In the genomic region with DNA sequence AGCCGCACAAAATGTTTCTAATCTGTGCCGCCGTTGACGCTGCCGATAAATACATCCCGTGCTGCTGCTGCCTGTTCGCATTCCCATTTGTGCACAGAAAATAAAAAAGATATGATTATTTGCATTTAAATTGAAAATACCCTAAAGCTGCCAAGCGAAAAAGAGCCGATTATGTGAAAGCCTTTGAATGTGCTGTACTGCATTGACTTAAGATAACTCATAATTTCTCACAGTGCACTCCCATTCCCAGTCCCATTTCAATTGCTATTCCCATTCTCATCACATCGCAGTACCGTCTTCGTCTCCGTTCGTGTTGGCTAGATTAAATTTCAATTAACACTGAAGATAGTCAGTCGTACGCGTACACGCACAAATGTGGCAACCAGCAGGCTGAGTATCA, we compare ENCODE assay signal across 1 fruit fly cellular context.
TF ChIP-seq lines count a peak whose summit lies in the region.

No protein-coding gene starts in this region.

TF ChIP-seq in whole organism, embryonic, 481 proteins besides CTCF, POLR2A, EP300 and RAD21 (continued from another document and continues in another):
- TF ChIP-seq CG11723 (GFP tag; optimal IDR thresholded peaks at IDR 0.05; lab: Kevin White, UChicago) (peak; percentile 12), CG1647 (GFP tag; optimal IDR thresholded peaks at IDR 0.05; lab: Kevin White, UChicago) (peak; percentile 53), CG15696 (tag; optimal IDR thresholded peaks at IDR 0.05; lab: Kevin White, UChicago) (no peak), CG17612 (GFP tag; IDR thresholded peaks at IDR 0.05; lab: Robert Waterston, UW) (no peak), CG43689 (GFP tag; IDR thresholded peaks at IDR 0.05; lab: Robert Waterston, UW) (no peak), H2.0 (GFP tag; IDR thresholded peaks at IDR 0.05; lab: Robert Waterston, UW) (peak; percentile 71), fd102C (GFP tag; optimal IDR thresholded peaks at IDR 0.05; lab: Kevin White, UChicago) (no peak), lilli (GFP tag; optimal IDR thresholded peaks at IDR 0.05; lab: Kevin White, UChicago) (peak; percentile 57), CG4360 (GFP tag; IDR thresholded peaks at IDR 0.05; lab: Robert Waterston, UW) (no peak), ken (GFP tag; IDR thresholded peaks at IDR 0.05; lab: Robert Waterston, UW) (peak; percentile 66), chinmo (GFP tag; IDR thresholded peaks at IDR 0.05; lab: Robert Waterston, UW; ENCODE audit: partially characterized antibody) (no peak), CG17186 (GFP tag; optimal IDR thresholded peaks at IDR 0.05; lab: Kevin White, UChicago) (no peak), crc (GFP tag; optimal IDR thresholded peaks at IDR 0.05; lab: Kevin White, UChicago) (no peak), grau (tag; optimal IDR thresholded peaks at IDR 0.05; lab: Kevin White, UChicago) (peak; percentile 21), ro (GFP tag; IDR thresholded peaks at IDR 0.05; lab: Robert Waterston, UW) (no peak), CG4820 (GFP tag; optimal IDR thresholded peaks at IDR 0.05; lab: Kevin White, UChicago) (peak; percentile 48), nau (GFP tag; optimal IDR thresholded peaks at IDR 0.05; lab: Kevin White, UChicago) (peak; percentile 15), nmo (GFP tag; optimal IDR thresholded peaks at IDR 0.05; lab: Kevin White, UChicago) (peak; percentile 56), CG11695 (GFP tag; IDR thresholded peaks at IDR 0.05; lab: Robert Waterston, UW) (peak; percentile 35; the same call in 1 of the 3 replicates), ham (GFP tag; IDR thresholded peaks at IDR 0.05; lab: Robert Waterston, UW) (no peak), croc (GFP tag; conservative IDR thresholded peaks at IDR 0.05; lab: Robert Waterston, UW) (peak; percentile 41; the same call in 2 of the 3 replicates), H15 (GFP tag; IDR thresholded peaks at IDR 0.05; lab: Robert Waterston, UW) (peak; percentile 52; the same call in 1 of the 3 replicates), kni (GFP tag; optimal IDR thresholded peaks at IDR 0.05; lab: Kevin White, UChicago) (no peak), CG2129 (GFP tag; IDR thresholded peaks at IDR 0.05; lab: Robert Waterston, UW; ENCODE audit: partially characterized antibody) (no peak), Dip2 (GFP tag; IDR thresholded peaks at IDR 0.05; lab: Robert Waterston, UW) (no peak), CG6854 (GFP tag; optimal IDR thresholded peaks at IDR 0.05; lab: Kevin White, UChicago) (no peak), Asciz (GFP tag; optimal IDR thresholded peaks at IDR 0.05; lab: Kevin White, UChicago) (peak; percentile 30), Hsf (GFP tag; optimal IDR thresholded peaks at IDR 0.05; lab: Kevin White, UChicago) (peak; percentile 52), CG11093 (GFP tag; IDR thresholded peaks at IDR 0.05; lab: Robert Waterston, UW) (no peak), CG5180 (GFP tag; optimal IDR thresholded peaks at IDR 0.05; lab: Kevin White, UChicago) (peak; percentile 5), CG12236 (GFP tag; optimal IDR thresholded peaks at IDR 0.05; lab: Kevin White, UChicago) (peak; percentile 13), CG17829 (tag; optimal IDR thresholded peaks at IDR 0.05; lab: Kevin White, UChicago) (peak; percentile 32), Awh (GFP tag; IDR thresholded peaks at IDR 0.05; lab: Robert Waterston, UW) (no peak), CG4707 (GFP tag; optimal IDR thresholded peaks at IDR 0.05; lab: Kevin White, UChicago) (no peak), CG34422 (GFP tag; IDR thresholded peaks at IDR 0.05; lab: Robert Waterston, UW) (peak; percentile 63; the same call in 1 of the 3 replicates), CG9932 (GFP tag; IDR thresholded peaks at IDR 0.05; lab: Robert Waterston, UW) (peak; percentile 66), CG8924 (tag; optimal IDR thresholded peaks at IDR 0.05; lab: Kevin White, UChicago) (peak; percentile 33), CG10366 (GFP tag; IDR thresholded peaks at IDR 0.05; lab: Robert Waterston, UW) (peak; percentile 63), ab (GFP tag; optimal IDR thresholded peaks at IDR 0.05; lab: Kevin White, UChicago) (no peak), CG9609 (GFP tag; optimal IDR thresholded peaks at IDR 0.05; lab: Kevin White, UChicago) (peak; percentile 42), mam (GFP tag; optimal IDR thresholded peaks at IDR 0.05; lab: Kevin White, UChicago) (peak; percentile 49), ATbp (GFP tag; optimal IDR thresholded peaks at IDR 0.05; lab: Kevin White, UChicago) (peak; percentile 40), CG18476 (GFP tag; optimal IDR thresholded peaks at IDR 0.05; lab: Kevin White, UChicago) (no peak), danr (GFP tag; IDR thresholded peaks at IDR 0.05; lab: Robert Waterston, UW) (no peak), CG4617 (GFP tag; optimal IDR thresholded peaks at IDR 0.05; lab: Kevin White, UChicago; ENCODE audit: borderline replicate concordance) (no peak), abd-A (tag; optimal IDR thresholded peaks at IDR 0.05; lab: Kevin White, UChicago) (no peak), MESR4 (GFP tag; optimal IDR thresholded peaks at IDR 0.05; lab: Kevin White, UChicago) (no peak), ttk (GFP tag; IDR thresholded peaks at IDR 0.05; lab: Robert Waterston, UW) (peak; percentile 51; the same call in 1 of the 2 replicates), B-H2 (GFP tag; optimal IDR thresholded peaks at IDR 0.05; lab: Kevin White, UChicago) (no peak), luna (GFP tag; optimal IDR thresholded peaks at IDR 0.05; lab: Kevin White, UChicago) (no peak), Chrac-16 (GFP tag; optimal IDR thresholded peaks at IDR 0.05; lab: Kevin White, UChicago) (peak; percentile 39), Atf3 (GFP tag; optimal IDR thresholded peaks at IDR 0.05; lab: Kevin White, UChicago) (no peak), CG18011 (GFP tag; optimal IDR thresholded peaks at IDR 0.05; lab: Kevin White, UChicago) (no peak), bowl (GFP tag; IDR thresholded peaks at IDR 0.05; lab: Robert Waterston, UW) (peak; percentile 29; the same call in 1 of the 2 replicates), CG31388 (GFP tag; optimal IDR thresholded peaks at IDR 0.05; lab: Kevin White, UChicago) (no peak), tgo (GFP tag; IDR thresholded peaks at IDR 0.05; lab: Robert Waterston, UW) (peak; percentile 60; the same call in 2 of the 3 replicates), Scr (GFP tag; IDR thresholded peaks at IDR 0.05; lab: Robert Waterston, UW; ENCODE audit: partially characterized antibody) (no peak), CG1602 (GFP tag; optimal IDR thresholded peaks at IDR 0.05; lab: Kevin White, UChicago) (peak; percentile 5), MBD-R2 (GFP tag; IDR thresholded peaks at IDR 0.05; lab: Robert Waterston, UW) (peak; percentile 21; the same call in 1 of the 2 replicates), pum (GFP tag; optimal IDR thresholded peaks at IDR 0.05; lab: Kevin White, UChicago) (peak; percentile 41), crol (GFP tag; IDR thresholded peaks at IDR 0.05; lab: Robert Waterston, UW) (0 out of 2 replicates have a peak, but pooled peaks have one; percentile 13), Dp (GFP tag; optimal IDR thresholded peaks at IDR 0.05; lab: Kevin White, UChicago) (no peak), sim (GFP tag; IDR thresholded peaks at IDR 0.05; lab: Robert Waterston, UW) (0 out of 2 replicates have a peak, but pooled peaks have one; percentile 16), CG7963 (GFP tag; IDR thresholded peaks at IDR 0.05; lab: Robert Waterston, UW; ENCODE audit: partially characterized antibody) (no peak), cwo (GFP tag; optimal IDR thresholded peaks at IDR 0.05; lab: Kevin White, UChicago) (peak; percentile 37), corto (GFP tag; optimal IDR thresholded peaks at IDR 0.05; lab: Kevin White, UChicago) (no peak), CG7556 (GFP tag; optimal IDR thresholded peaks at IDR 0.05; lab: Kevin White, UChicago) (peak; percentile 20), yki (optimal IDR thresholded peaks at IDR 0.05; lab: Kevin White, UChicago) (no peak), Sox100B (GFP tag; optimal IDR thresholded peaks at IDR 0.05; lab: Kevin White, UChicago) (no peak), sisA (GFP tag; IDR thresholded peaks at IDR 0.05; lab: Robert Waterston, UW) (peak; percentile 62), CG10431 (GFP tag; optimal IDR thresholded peaks at IDR 0.05; lab: Kevin White, UChicago) (no peak), CG15011 (GFP tag; optimal IDR thresholded peaks at IDR 0.05; lab: Kevin White, UChicago) (peak; percentile 15), Mad (GFP tag; optimal IDR thresholded peaks at IDR 0.05; lab: Kevin White, UChicago) (peak; percentile 16), salm (tag; optimal IDR thresholded peaks at IDR 0.05; lab: Kevin White, UChicago) (no peak), Bdp1 (GFP tag; optimal IDR thresholded peaks at IDR 0.05; lab: Kevin White, UChicago) (no peak), Eip74EF (GFP tag; optimal IDR thresholded peaks at IDR 0.05; lab: Kevin White, UChicago) (no peak), Dbx (GFP tag; IDR thresholded peaks at IDR 0.05; lab: Robert Waterston, UW) (peak; percentile 44; the same call in 1 of the 3 replicates), Jarid2 (GFP tag; optimal IDR thresholded peaks at IDR 0.05; lab: Kevin White, UChicago) (no peak), maf-S (GFP tag; optimal IDR thresholded peaks at IDR 0.05; lab: Kevin White, UChicago) (no peak), Sox102F (GFP tag; optimal IDR thresholded peaks at IDR 0.05; lab: Kevin White, UChicago) (peak; percentile 63), vfl (GFP tag; optimal IDR thresholded peaks at IDR 0.05; lab: Kevin White, UChicago) (no peak), Six4 (GFP tag; optimal IDR thresholded peaks at IDR 0.05; lab: Kevin White, UChicago) (peak; percentile 20), D19A (tag; optimal IDR thresholded peaks at IDR 0.05; lab: Kevin White, UChicago) (peak; percentile 31), Ssrp (tag; optimal IDR thresholded peaks at IDR 0.05; lab: Kevin White, UChicago) (peak; percentile 19), dati (GFP tag; IDR thresholded peaks at IDR 0.05; lab: Robert Waterston, UW) (no peak), pzg (GFP tag; optimal IDR thresholded peaks at IDR 0.05; lab: Kevin White, UChicago) (no peak), CG12744 (GFP tag; optimal IDR thresholded peaks at IDR 0.05; lab: Kevin White, UChicago) (peak; percentile 8), Nf-YC (tag; optimal IDR thresholded peaks at IDR 0.05; lab: Kevin White, UChicago) (no peak), fru (optimal IDR thresholded peaks at IDR 0.05; lab: Kevin White, UChicago) (no peak), da (GFP tag; optimal IDR thresholded peaks at IDR 0.05; lab: Kevin White, UChicago) (no peak), CG9797 (GFP tag; optimal IDR thresholded peaks at IDR 0.05; lab: Kevin White, UChicago) (no peak), sc (optimal IDR thresholded peaks at IDR 0.05; lab: Kevin White, UChicago) (no peak), sc (GFP tag; optimal IDR thresholded peaks at IDR 0.05; lab: Kevin White, UChicago) (peak; percentile 31), CG17328 (GFP tag; IDR thresholded peaks at IDR 0.05; lab: Robert Waterston, UW) (peak; percentile 84), CG12155 (GFP tag; optimal IDR thresholded peaks at IDR 0.05; lab: Kevin White, UChicago) (peak; percentile 21), jing (GFP tag; optimal IDR thresholded peaks at IDR 0.05; lab: Kevin White, UChicago) (peak; percentile 48), Bgb (GFP tag; IDR thresholded peaks at IDR 0.05; lab: Robert Waterston, UW; ENCODE audit: partially characterized antibody) (no peak), hkb (optimal IDR thresholded peaks at IDR 0.05; lab: Kevin White, UChicago) (no peak), hkb (GFP tag; IDR thresholded peaks at IDR 0.05; lab: Robert Waterston, UW) (peak; percentile 61; the same call in 1 of the 2 replicates), nerfin-2 (GFP tag; IDR thresholded peaks at IDR 0.05; lab: Robert Waterston, UW; ENCODE audit: partially characterized antibody) (no peak), Aef1 (GFP tag; IDR thresholded peaks at IDR 0.05; lab: Robert Waterston, UW) (peak; percentile 24; the same call in 1 of the 3 replicates), CG6654 (GFP tag; optimal IDR thresholded peaks at IDR 0.05; lab: Kevin White, UChicago) (peak; percentile 31), Dfd (GFP tag; optimal IDR thresholded peaks at IDR 0.05; lab: Kevin White, UChicago) (no peak), HLH4C (GFP tag; IDR thresholded peaks at IDR 0.05; lab: Robert Waterston, UW; ENCODE audit: partially characterized antibody) (no peak), CG4730 (GFP tag; IDR thresholded peaks at IDR 0.05; lab: Robert Waterston, UW) (no peak), jumu (GFP tag; optimal IDR thresholded peaks at IDR 0.05; lab: Kevin White, UChicago) (peak; percentile 42), bbx (GFP tag; IDR thresholded peaks at IDR 0.05; lab: Robert Waterston, UW; ENCODE audit: partially characterized antibody) (no peak), CG11696 (GFP tag; IDR thresholded peaks at IDR 0.05; lab: Robert Waterston, UW) (no peak), CG11085 (GFP tag; IDR thresholded peaks at IDR 0.05; lab: Robert Waterston, UW) (no peak), CG13296 (GFP tag; optimal IDR thresholded peaks at IDR 0.05; lab: Kevin White, UChicago) (no peak), CG8388 (GFP tag; optimal IDR thresholded peaks at IDR 0.05; lab: Kevin White, UChicago) (peak; percentile 37), Max (GFP tag; optimal IDR thresholded peaks at IDR 0.05; lab: Kevin White, UChicago) (no peak), Hr3 (GFP tag; optimal IDR thresholded peaks at IDR 0.05; lab: Kevin White, UChicago) (peak; percentile 22), insv (GFP tag; optimal IDR thresholded peaks at IDR 0.05; lab: Kevin White, UChicago) (no peak), CG16813 (GFP tag; IDR thresholded peaks at IDR 0.05; lab: Robert Waterston, UW; ENCODE audit: partially characterized antibody) (no peak), pb (GFP tag; optimal IDR thresholded peaks at IDR 0.05; lab: Kevin White, UChicago) (peak; percentile 17), stwl (tag; optimal IDR thresholded peaks at IDR 0.05; lab: Kevin White, UChicago) (no peak), wek (GFP tag; optimal IDR thresholded peaks at IDR 0.05; lab: Kevin White, UChicago) (no peak), Gsc (GFP tag; IDR thresholded peaks at IDR 0.05; lab: Robert Waterston, UW) (0 out of 2 replicates have a peak, but pooled peaks have one; percentile 45), CG1024 (GFP tag; IDR thresholded peaks at IDR 0.05; lab: Robert Waterston, UW) (peak; percentile 55; the same call in 1 of the 2 replicates), CG13424 (tag; optimal IDR thresholded peaks at IDR 0.05; lab: Kevin White, UChicago) (peak; percentile 36), CG18619 (GFP tag; optimal IDR thresholded peaks at IDR 0.05; lab: Kevin White, UChicago) (peak; percentile 31), run (tag; optimal IDR thresholded peaks at IDR 0.05; lab: Kevin White, UChicago) (no peak), Doc2 (GFP tag; IDR thresholded peaks at IDR 0.05; lab: Robert Waterston, UW) (no peak), Dref (GFP tag; IDR thresholded peaks at IDR 0.05; lab: Robert Waterston, UW) (no peak), CG16863 (GFP tag; optimal IDR thresholded peaks at IDR 0.05; lab: Kevin White, UChicago) (peak; percentile 57)
